Worm (Caenorhabditis elegans) whole organism, young adult: ENCODE data around the gene nhr-268.

Experiments
- B0336.3 ChIP-seq: fragments of 200-800 bp; sonication (Bioruptor generic); IDR thresholded peaks from 2 replicates; pipeline ENCODE4 v1.3.6; 2022; ENCODE audit warnings: missing genetic modification characterization, missing compliant biosample characterization
- D2030.7 ChIP-seq: fragments of 200-800 bp; sonication (Bioruptor generic); IDR thresholded peaks from 2 replicates; pipeline ENCODE4 v1.3.6; 2022; ENCODE audit warnings: missing genetic modification reagents, missing genetic modification characterization, missing compliant biosample characterization
- F33H1.4 ChIP-seq: fragments of 200-800 bp; sonication (Bioruptor generic); IDR thresholded peaks from 2 replicates; pipeline ENCODE4 v1.3.6; 2022; ENCODE audit warnings: missing genetic modification reagents, missing genetic modification characterization, missing compliant biosample characterization
- F49E8.2 ChIP-seq: sonication (generic microtip); optimal IDR thresholded peaks from 3 replicates; lab custom pipeline; 2017; ENCODE audit warnings: missing genetic modification characterization, mild to moderate bottlenecking, missing compliant biosample characterization, antibody characterized with exemption, moderate library complexity; ENCODE audit not compliant: insufficient read depth
- F55B11.4 ChIP-seq: sonication (generic microtip); optimal IDR thresholded peaks from 2 replicates; lab custom pipeline; 2016; ENCODE audit warnings: missing compliant biosample characterization, missing genetic modification characterization, borderline replicate concordance; ENCODE audit not compliant: insufficient read depth
- Y79H2A.3 ChIP-seq: fragments of 200-800 bp; sonication (Bioruptor generic); conservative IDR thresholded peaks from 2 replicates; pipeline ENCODE4 v1.3.6; 2022; ENCODE audit warnings: missing genetic modification reagents, missing genetic modification characterization, missing compliant biosample characterization
- attf-3 ChIP-seq: fragments of 200-800 bp; sonication (Bioruptor generic); conservative IDR thresholded peaks from 2 replicates; pipeline ENCODE4 v1.3.6; 2022; ENCODE audit warnings: missing genetic modification reagents, missing genetic modification characterization, missing compliant biosample characterization
- attf-5 ChIP-seq: fragments of 200-800 bp; sonication (Bioruptor generic); optimal IDR thresholded peaks from 2 replicates; lab custom pipeline; 2018; ENCODE audit warnings: mild to moderate bottlenecking, missing genetic modification characterization, missing compliant biosample characterization
- attf-6 ChIP-seq: fragments of 200-800 bp; sonication (Bioruptor generic); IDR thresholded peaks from 2 replicates; pipeline ENCODE4 v1.3.6; 2022; ENCODE audit warnings: missing genetic modification reagents, missing genetic modification characterization, missing compliant biosample characterization
- bed-2 ChIP-seq: fragments of 200-800 bp; sonication (Bioruptor generic); IDR thresholded peaks from 2 replicates; pipeline ENCODE4 v1.3.6; 2022; ENCODE audit warnings: missing genetic modification reagents, missing genetic modification characterization, missing compliant biosample characterization
- cebp-2 ChIP-seq: fragments of 200-800 bp; sonication (Bioruptor generic); IDR thresholded peaks from 2 replicates; pipeline ENCODE4 v1.3.6; 2022; ENCODE audit warnings: missing genetic modification characterization, missing compliant biosample characterization
- ceh-100 ChIP-seq: fragments of 200-800 bp; sonication (Bioruptor generic); IDR thresholded peaks from 2 replicates; pipeline ENCODE4 v1.3.6; 2022; ENCODE audit warnings: missing genetic modification reagents, missing genetic modification characterization, missing compliant biosample characterization
- ceh-40 ChIP-seq: fragments of 200-800 bp; sonication (Bioruptor generic); IDR thresholded peaks from 2 replicates; pipeline ENCODE4 v1.3.6; 2022; ENCODE audit warnings: missing genetic modification characterization, missing compliant biosample characterization
- ceh-58 ChIP-seq: fragments of 200-800 bp; sonication (Bioruptor generic); IDR thresholded peaks from 2 replicates; pipeline ENCODE4 v1.3.6; 2022; ENCODE audit warnings: missing genetic modification characterization, missing compliant biosample characterization
- dox-1 ChIP-seq: fragments of 200-800 bp; sonication (Bioruptor generic); IDR thresholded peaks from 2 replicates; pipeline ENCODE4 v1.3.6; 2022; ENCODE audit warnings: missing genetic modification reagents, missing genetic modification characterization, missing compliant biosample characterization
- hrde-1 ChIP-seq: sonication (generic microtip); optimal IDR thresholded peaks from 2 replicates; lab custom pipeline; 2016; ENCODE audit warnings: missing genetic modification characterization, mild to moderate bottlenecking, missing compliant biosample characterization, moderate library complexity, missing genotype, missing genetic modification reagents, borderline replicate concordance
- hsf-1 ChIP-seq: fragments of 200-800 bp; sonication (Bioruptor generic); IDR thresholded peaks from 2 replicates; pipeline ENCODE4 v1.3.6; 2022; ENCODE audit warnings: missing genetic modification reagents, missing genetic modification characterization, missing compliant biosample characterization
- lin-35 ChIP-seq, 3 experiments: fragments of 150-350 bp in 2 of 3; sonication (generic microtip) in 1 of 3; optimal IDR thresholded peaks; 2 replicates each; lab custom pipeline; 2014 to 2018; ENCODE audit warnings: missing biosample characterization in 3 of 3, missing genetic modification characterization in 3 of 3, missing genetic modification reagents in 3 of 3
- lin-40 ChIP-seq: sonication (generic microtip); optimal IDR thresholded peaks from 2 replicates; lab custom pipeline; 2016; ENCODE audit warnings: missing genetic modification characterization, mild to moderate bottlenecking, missing compliant biosample characterization, missing genotype, missing genetic modification reagents
- lin-54 ChIP-seq: fragments of 200-800 bp; sonication (Bioruptor generic); optimal IDR thresholded peaks from 2 replicates; lab custom pipeline; 2018; ENCODE audit warnings: mild to moderate bottlenecking, missing genetic modification characterization, missing compliant biosample characterization
- lir-1 ChIP-seq: fragments of 200-800 bp; sonication (Bioruptor generic); conservative IDR thresholded peaks from 2 replicates; pipeline ENCODE4 v1.3.6; 2022; ENCODE audit warnings: missing genetic modification reagents, missing genetic modification characterization, missing compliant biosample characterization
- lsl-1 ChIP-seq: fragments of 200-800 bp; sonication (Bioruptor generic); optimal IDR thresholded peaks from 2 replicates; lab custom pipeline; 2018; ENCODE audit warnings: mild to moderate bottlenecking, missing genetic modification characterization, moderate library complexity, missing compliant biosample characterization
- madf-3 ChIP-seq: fragments of 200-800 bp; sonication (Bioruptor generic); IDR thresholded peaks from 2 replicates; pipeline ENCODE4 v1.3.6; 2022; ENCODE audit warnings: missing genetic modification reagents, missing genetic modification characterization, missing compliant biosample characterization
- mel-28 ChIP-seq: sonication (generic microtip); optimal IDR thresholded peaks from 2 replicates; lab custom pipeline; 2016; ENCODE audit warnings: borderline replicate concordance, mild to moderate bottlenecking, missing genetic modification characterization, missing compliant biosample characterization
- mxl-1 ChIP-seq: sonication (generic microtip); optimal IDR thresholded peaks from 2 replicates; lab custom pipeline; 2016; ENCODE audit warnings: missing genetic modification characterization, missing compliant biosample characterization
- nfya-2 ChIP-seq: fragments of 200-800 bp; sonication (Bioruptor generic); IDR thresholded peaks from 2 replicates; pipeline ENCODE4 v1.3.6; 2022; ENCODE audit warnings: missing genetic modification reagents, missing genetic modification characterization, missing compliant biosample characterization
- nhr-179 ChIP-seq: sonication (generic microtip); optimal IDR thresholded peaks from 2 replicates; lab custom pipeline; 2016; ENCODE audit warnings: mild to moderate bottlenecking, missing genetic modification characterization, missing compliant biosample characterization
- nhr-80 ChIP-seq: sonication (generic microtip); optimal IDR thresholded peaks from 2 replicates; lab custom pipeline; 2016; ENCODE audit warnings: missing genetic modification characterization, missing compliant biosample characterization
- repo-1 ChIP-seq: sonication (generic microtip); optimal IDR thresholded peaks from 2 replicates; lab custom pipeline; 2017; ENCODE audit warnings: mild to moderate bottlenecking, missing genetic modification characterization, missing compliant biosample characterization
- snpc-3.4 ChIP-seq: sonication (generic microtip); optimal IDR thresholded peaks from 2 replicates; lab custom pipeline; 2017; ENCODE audit warnings: missing genetic modification characterization, mild to moderate bottlenecking, missing compliant biosample characterization, antibody characterized with exemption, moderate library complexity, missing genotype, missing genetic modification reagents
- snpc-4 ChIP-seq, 5 experiments: fragments of 150-350 bp in 1 of 5; sonication (generic microtip) in 4 of 5; optimal IDR thresholded peaks; 2 replicates each; lab custom pipeline; 2014 to 2018; ENCODE audit warnings: missing genetic modification characterization in 5 of 5, missing biosample characterization in 3 of 5, antibody characterized with exemption in 2 of 5, mild to moderate bottlenecking in 2 of 5, missing compliant biosample characterization in 2 of 5, missing genotype in 2 of 5, moderate library complexity in 2 of 5, missing genetic modification reagents in 1 of 5
- tbx-9 ChIP-seq: sonication (generic microtip); optimal IDR thresholded peaks from 2 replicates; lab custom pipeline; 2016; ENCODE audit warnings: borderline replicate concordance, missing genetic modification characterization, inconsistent platforms, missing compliant biosample characterization
- unc-62 ChIP-seq: fragments of 150-350 bp; optimal IDR thresholded peaks from 2 replicates; lab custom pipeline; 2014; ENCODE audit warnings: missing biosample characterization, missing genetic modification reagents, missing genetic modification characterization
- xnd-1 ChIP-seq: sonication (generic microtip); optimal IDR thresholded peaks from 2 replicates; lab custom pipeline; 2016; ENCODE audit warnings: missing genotype, missing genetic modification reagents, missing genetic modification characterization, missing compliant biosample characterization
- ztf-18 ChIP-seq: sonication (generic microtip); optimal IDR thresholded peaks from 2 replicates; lab custom pipeline; 2016; ENCODE audit warnings: missing genotype, mild to moderate bottlenecking, missing genetic modification characterization, missing compliant biosample characterization
- ztf-25 ChIP-seq: fragments of 200-800 bp; sonication (Bioruptor generic); IDR thresholded peaks from 2 replicates; pipeline ENCODE4 v1.3.6; 2022; ENCODE audit warnings: missing genetic modification reagents, missing genetic modification characterization, missing compliant biosample characterization

The nhr-268 gene

DNA sequence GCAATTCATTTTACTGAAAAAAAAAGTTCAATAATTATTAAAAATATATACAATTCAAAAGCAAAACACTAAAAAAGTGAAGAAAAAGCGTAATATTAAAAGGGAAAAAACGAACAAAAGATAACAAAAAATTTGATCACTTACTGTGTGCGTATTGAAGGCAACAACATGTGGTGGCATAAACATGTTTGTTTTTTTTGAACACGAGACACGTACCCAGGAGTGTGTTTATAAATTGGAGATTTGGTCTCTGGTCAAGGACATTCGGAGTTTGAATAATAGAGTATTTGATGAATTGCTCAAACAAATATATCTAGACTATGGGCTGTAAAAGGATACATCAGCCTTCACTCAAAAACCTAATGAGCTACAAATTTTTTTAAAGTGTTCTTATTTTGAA is 25.6 kb downstream of the nhr-268 start:
- no peak for TF ChIP-seq lir-1 (GFP tag; lab: Robert Waterston, UW)
- TF ChIP-seq, all 124 proteins: peak for 0

DNA sequence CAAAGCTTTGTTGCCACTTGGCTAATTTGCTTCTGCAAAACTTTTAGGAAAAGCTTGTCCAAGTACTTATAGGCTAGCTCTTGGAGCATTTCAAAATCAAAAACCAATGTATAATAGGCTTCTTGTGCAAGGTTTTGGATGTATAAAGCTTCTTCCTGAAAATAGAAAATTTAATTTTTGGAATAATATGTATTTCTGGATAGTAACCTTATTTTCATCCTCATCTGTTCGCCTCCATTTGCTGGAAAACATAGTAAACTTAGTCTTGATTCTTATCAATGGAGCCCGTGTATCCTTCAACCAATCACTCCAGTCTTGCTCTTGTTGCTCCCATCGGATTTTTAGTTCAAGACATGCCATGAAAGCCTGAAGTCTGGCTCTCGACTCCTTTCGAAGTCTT is 26.6 kb downstream of the nhr-268 start, which contains the start of gene Y6E2A.4:
Y6E2A.4 (minus strand) TSS at position 101 of the 400 bp plus-strand sequence.
- TF ChIP-seq lin-54 (GFP tag; lab: Kevin White, UChicago) = no peak
- no peak for TF ChIP-seq tbx-9 (tag; lab: Kevin White, UChicago)
- TF ChIP-seq nhr-179 (tag; lab: Kevin White, UChicago) = no peak
- no peak for TF ChIP-seq unc-62
- no peak for TF ChIP-seq hsf-1 (GFP tag; lab: Robert Waterston, UW)
- no peak for TF ChIP-seq ztf-18 (tag; lab: Kevin White, UChicago)
- TF ChIP-seq ceh-100 (GFP tag; lab: Robert Waterston, UW) = no peak
- TF ChIP-seq F49E8.2 (tag; lab: Kevin White, UChicago) = no peak
- no peak for TF ChIP-seq D2030.7 (GFP tag; lab: Robert Waterston, UW)
- no peak for TF ChIP-seq mxl-1 (tag; lab: Kevin White, UChicago)
- no peak for TF ChIP-seq lsl-1 (GFP tag; lab: Kevin White, UChicago)
- no peak for TF ChIP-seq lin-35 (GFP tag; optimal IDR thresholded peaks at IDR 0.05; lab: Kevin White, UChicago)
- TF ChIP-seq cebp-2 = no peak
- TF ChIP-seq F33H1.4 (GFP tag; lab: Robert Waterston, UW) = no peak

DNA sequence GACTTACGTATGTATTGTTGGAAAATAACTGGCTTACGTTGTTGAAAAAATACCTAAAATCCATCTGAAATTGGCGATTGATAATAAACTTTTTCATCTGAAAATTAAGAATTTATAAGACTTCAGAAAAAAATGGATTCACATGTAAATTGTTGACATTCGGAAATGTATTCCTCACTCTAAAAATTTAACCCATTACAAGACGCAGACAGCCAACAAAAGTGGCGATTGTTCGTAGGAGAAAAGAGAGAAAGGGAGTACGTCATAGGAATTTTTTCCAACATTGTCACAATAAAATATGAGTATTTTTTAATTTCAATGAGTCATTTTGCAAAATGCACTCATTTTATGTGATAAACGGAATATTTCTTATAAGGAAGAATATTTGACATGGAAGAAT is 28.5 kb downstream of the nhr-268 start, which contains the start of gene Y6E2A.5:
Y6E2A.5 (minus strand) TSS at position 101 of the 400 bp plus-strand sequence.
- TF ChIP-seq xnd-1 (no peak), mel-28 (no peak), F55B11.4 (tag; lab: Kevin White, UChicago) (no peak), repo-1 (tag; lab: Kevin White, UChicago) (no peak), lin-40 (no peak), attf-5 (no peak), attf-6 (GFP tag; lab: Robert Waterston, UW) (no peak), bed-2 (GFP tag; lab: Robert Waterston, UW) (no peak), ceh-58 (GFP tag; lab: Robert Waterston, UW) (no peak), Y79H2A.3 (no peak), hrde-1 (no peak), attf-3 (GFP tag; lab: Robert Waterston, UW) (no peak), hsf-1 (GFP tag; lab: Robert Waterston, UW) (no peak), tbx-9 (tag; lab: Kevin White, UChicago) (no peak), ztf-25 (GFP tag; lab: Robert Waterston, UW) (no peak), madf-3 (GFP tag; lab: Robert Waterston, UW) (no peak), ceh-40 (GFP tag; lab: Robert Waterston, UW) (no peak), snpc-3.4 (tag; lab: Kevin White, UChicago) (no peak), nfya-2 (GFP tag; lab: Robert Waterston, UW) (no peak), nhr-80 (tag; lab: Kevin White, UChicago) (no peak)

DNA sequence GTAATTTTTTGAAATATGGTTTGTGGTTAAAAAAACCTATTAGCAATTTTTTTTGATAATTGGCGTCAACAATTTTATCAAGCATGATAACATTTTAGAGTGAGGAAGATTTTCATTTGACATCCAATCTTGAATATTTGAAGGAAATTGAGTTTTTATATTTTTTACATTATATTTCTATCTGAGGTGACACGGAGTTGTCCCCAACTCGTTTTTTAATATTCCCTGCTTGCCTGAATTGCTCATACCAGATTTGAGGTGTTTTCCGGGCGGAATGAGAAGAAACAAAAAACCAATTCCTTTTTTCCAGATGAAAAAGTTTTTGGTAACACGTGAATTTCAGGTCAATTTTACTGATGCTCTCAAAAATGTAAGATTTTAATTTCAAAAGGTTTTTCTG is 29.5 kb downstream of the nhr-268 start, which contains the start of gene Y6E2A.7:
Y6E2A.7 (plus strand) TSS at position 301 of the 400 bp plus-strand sequence.
- TF ChIP-seq snpc-4 (GFP tag; optimal IDR thresholded peaks at IDR 0.05; lab: Kevin White, UChicago) = no peak
- no peak for TF ChIP-seq snpc-4 (tag; optimal IDR thresholded peaks at IDR 0.05; lab: Kevin White, UChicago)
- no peak for TF ChIP-seq dox-1
- TF ChIP-seq lin-54 (GFP tag; lab: Kevin White, UChicago) = no peak
- no peak for TF ChIP-seq B0336.3 (GFP tag; lab: Robert Waterston, UW)
- TF ChIP-seq, all 124 proteins: peak for 0
